Fruit fly (Drosophila melanogaster): ENCODE data around the gene CG14879.

The CG14879 gene

DNA sequence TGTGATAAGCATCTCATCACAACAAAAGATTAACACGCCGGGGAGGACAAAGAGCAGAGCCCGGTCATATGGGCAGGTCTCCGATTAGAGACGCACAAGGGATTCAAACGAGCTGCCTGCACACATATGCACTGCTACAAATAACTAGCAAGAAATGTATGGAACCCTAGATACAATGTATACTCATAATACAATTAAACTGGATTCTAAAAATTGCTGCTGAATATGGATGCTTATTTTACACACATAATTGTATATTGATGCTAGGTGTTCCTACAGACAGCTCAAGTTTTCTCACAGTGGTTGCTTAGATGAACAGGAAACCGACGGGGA is 12.0 kb downstream of the CG14879 start (continued):
- TF ChIP-seq CG3065 (GFP tag; optimal IDR thresholded peaks at IDR 0.05) (peak; percentile 37), Poxn (GFP tag; IDR thresholded peaks at IDR 0.05) (no peak), CG34376 (GFP tag; optimal IDR thresholded peaks at IDR 0.05) (no peak), bigmax (GFP tag; optimal IDR thresholded peaks at IDR 0.05) (no peak), CG18476 (GFP tag; optimal IDR thresholded peaks at IDR 0.05) (peak; percentile 35), CG9609 (GFP tag; optimal IDR thresholded peaks at IDR 0.05) (peak; percentile 55), ssp (GFP tag; IDR thresholded peaks at IDR 0.05) (peak; percentile 45; the same call in 1 of the 2 replicates), Jarid2 (GFP tag; optimal IDR thresholded peaks at IDR 0.05) (peak; percentile 6), Xrp1 (GFP tag; IDR thresholded peaks at IDR 0.05) (peak; percentile 92), unc-4 (GFP tag; IDR thresholded peaks at IDR 0.05; ENCODE audit: partially characterized antibody) (no peak), gcm (GFP tag; optimal IDR thresholded peaks at IDR 0.05) (peak; percentile 66), HmgD (GFP tag; optimal IDR thresholded peaks at IDR 0.05) (peak; percentile 20), Elba2 (GFP tag; optimal IDR thresholded peaks at IDR 0.05) (peak; percentile 39), CG3838 (GFP tag; optimal IDR thresholded peaks at IDR 0.05) (no peak), CG7963 (GFP tag; IDR thresholded peaks at IDR 0.05; ENCODE audit: partially characterized antibody) (no peak), jigr1 (GFP tag; IDR thresholded peaks at IDR 0.05) (no peak), eyg (GFP tag; optimal IDR thresholded peaks at IDR 0.05) (no peak), Max (GFP tag; optimal IDR thresholded peaks at IDR 0.05) (peak; percentile 43), maf-S (GFP tag; optimal IDR thresholded peaks at IDR 0.05) (no peak), CG12659 (GFP tag; optimal IDR thresholded peaks at IDR 0.05) (no peak), gcm2 (GFP tag; optimal IDR thresholded peaks at IDR 0.05) (peak; percentile 36), CG32532 (GFP tag; IDR thresholded peaks at IDR 0.05) (no peak), CG17186 (GFP tag; optimal IDR thresholded peaks at IDR 0.05) (no peak), shn (GFP tag; optimal IDR thresholded peaks at IDR 0.05) (no peak), emc (GFP tag; optimal IDR thresholded peaks at IDR 0.05) (no peak), CG6791 (GFP tag; IDR thresholded peaks at IDR 0.05; ENCODE audit: partially characterized antibody) (no peak), CG7556 (GFP tag; optimal IDR thresholded peaks at IDR 0.05) (no peak), slou (GFP tag; optimal IDR thresholded peaks at IDR 0.05) (no peak), CG13624 (GFP tag; optimal IDR thresholded peaks at IDR 0.05) (no peak), Spps (tag; optimal IDR thresholded peaks at IDR 0.05) (peak; percentile 78), sens-2 (GFP tag; IDR thresholded peaks at IDR 0.05) (no peak), luna (GFP tag; optimal IDR thresholded peaks at IDR 0.05) (no peak), CG4707 (GFP tag; optimal IDR thresholded peaks at IDR 0.05) (no peak), eve (GFP tag; optimal IDR thresholded peaks at IDR 0.05) (peak in 1 of 2 experiments; percentile 66), pros (GFP tag; optimal IDR thresholded peaks at IDR 0.05) (peak; percentile 42), pfk (GFP tag; optimal IDR thresholded peaks at IDR 0.05) (no peak), CG8478 (optimal IDR thresholded peaks at IDR 0.05) (no peak), Vsx1 (GFP tag; optimal IDR thresholded peaks at IDR 0.05) (no peak), h (optimal IDR thresholded peaks at IDR 0.05) (no peak), wek (GFP tag; optimal IDR thresholded peaks at IDR 0.05) (no peak), nau (GFP tag; optimal IDR thresholded peaks at IDR 0.05) (no peak), Kr (GFP tag; optimal IDR thresholded peaks at IDR 0.05) (peak; percentile 76), PHDP (tag; optimal IDR thresholded peaks at IDR 0.05) (no peak), crc (GFP tag; optimal IDR thresholded peaks at IDR 0.05) (no peak), Trl (optimal IDR thresholded peaks at IDR 0.05) (no peak), Trl (GFP tag; optimal IDR thresholded peaks at IDR 0.05) (peak; percentile 65), CG14667 (GFP tag; IDR thresholded peaks at IDR 0.05) (0 out of 2 replicates have a peak, but pooled peaks have one; percentile 23), crol (GFP tag; IDR thresholded peaks at IDR 0.05) (no peak), lbe (GFP tag; optimal IDR thresholded peaks at IDR 0.05) (no peak), CG14441 (GFP tag; IDR thresholded peaks at IDR 0.05) (no peak), CG15073 (GFP tag; optimal IDR thresholded peaks at IDR 0.05) (no peak), yki (optimal IDR thresholded peaks at IDR 0.05) (no peak), Bgb (GFP tag; IDR thresholded peaks at IDR 0.05; ENCODE audit: partially characterized antibody) (no peak), CG4328 (GFP tag; optimal IDR thresholded peaks at IDR 0.05) (no peak)
